Worm (Caenorhabditis elegans) whole organism, midembryonic: Measurements from ENCODE around the gene Y82E9BR.5.

Source experiments
- T22C8.4 ChIP-seq: fragments of 200-800 bp; sonication (Bioruptor generic); IDR thresholded peaks from 2 replicates; pipeline ENCODE4 v1.3.6; 2022; ENCODE audit warnings: missing genetic modification characterization, missing compliant biosample characterization
- cog-1 ChIP-seq: sonication (generic microtip); optimal IDR thresholded peaks from 2 replicates; lab custom pipeline; 2016; ENCODE audit warnings: missing genetic modification characterization, missing compliant biosample characterization
- flt-1 ChIP-seq: fragments of 200-800 bp; sonication (Bioruptor generic); IDR thresholded peaks from 2 replicates; pipeline ENCODE4 v1.3.6; 2022; ENCODE audit warnings: missing genetic modification characterization, missing compliant biosample characterization
- klf-2 ChIP-seq: fragments of 200-800 bp; sonication (Bioruptor generic); conservative IDR thresholded peaks from 2 replicates; pipeline ENCODE4 v1.3.6; 2022; ENCODE audit warnings: missing genetic modification reagents, missing genetic modification characterization, missing compliant biosample characterization
- med-1 ChIP-seq: sonication (generic microtip); optimal IDR thresholded peaks from 2 replicates; lab custom pipeline; 2017; ENCODE audit warnings: missing genetic modification characterization, mild to moderate bottlenecking, missing compliant biosample characterization, antibody characterized with exemption, missing genetic modification reagents; ENCODE audit not compliant: insufficient read depth
- ref-1 ChIP-seq: fragments of 200-800 bp; sonication (Bioruptor generic); conservative IDR thresholded peaks from 2 replicates; pipeline ENCODE4 v1.3.6; 2022; ENCODE audit warnings: missing genetic modification reagents, missing genetic modification characterization, missing compliant biosample characterization
- tab-1 ChIP-seq: fragments of 200-800 bp; sonication (Bioruptor generic); IDR thresholded peaks from 2 replicates; pipeline ENCODE4 v1.3.6; 2022; ENCODE audit warnings: missing genetic modification characterization, missing compliant biosample characterization
- ztf-23 ChIP-seq: fragments of 200-800 bp; sonication (Bioruptor generic); IDR thresholded peaks from 2 replicates; pipeline ENCODE4 v1.3.6; 2022; ENCODE audit warnings: missing genetic modification reagents, missing genetic modification characterization, missing compliant biosample characterization
- ztf-29 ChIP-seq: fragments of 200-800 bp; sonication (Bioruptor generic); IDR thresholded peaks from 2 replicates; pipeline ENCODE4 v1.3.6; 2022; ENCODE audit warnings: missing genetic modification reagents, missing genetic modification characterization, missing compliant biosample characterization

Gene Y82E9BR.5

DNA sequence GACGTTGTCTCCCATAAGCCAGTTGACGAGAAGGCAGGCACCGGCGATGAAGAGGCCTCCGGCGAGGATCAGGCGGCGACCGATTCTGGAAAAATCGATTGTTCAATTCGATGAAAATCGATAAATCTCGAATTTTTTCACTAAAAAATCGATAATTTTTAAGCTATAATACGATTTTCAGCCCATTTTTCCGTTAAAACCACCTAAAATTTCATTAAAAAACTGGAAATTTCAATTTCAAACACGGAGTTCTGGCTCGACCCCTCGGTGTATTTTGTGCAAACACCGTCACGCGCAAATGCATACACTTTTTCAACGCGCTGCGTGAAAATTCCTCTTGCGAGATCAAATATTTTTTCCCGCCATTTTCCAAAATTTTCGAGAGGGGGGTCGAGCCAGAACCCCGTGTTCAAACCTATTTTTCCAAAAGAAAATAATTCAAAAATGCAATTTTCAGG, 36.2 kb downstream of the Y82E9BR.5 start:
- peak; percentile 57 for TF ChIP-seq T22C8.4 (GFP tag; lab: Robert Waterston, UW)

DNA sequence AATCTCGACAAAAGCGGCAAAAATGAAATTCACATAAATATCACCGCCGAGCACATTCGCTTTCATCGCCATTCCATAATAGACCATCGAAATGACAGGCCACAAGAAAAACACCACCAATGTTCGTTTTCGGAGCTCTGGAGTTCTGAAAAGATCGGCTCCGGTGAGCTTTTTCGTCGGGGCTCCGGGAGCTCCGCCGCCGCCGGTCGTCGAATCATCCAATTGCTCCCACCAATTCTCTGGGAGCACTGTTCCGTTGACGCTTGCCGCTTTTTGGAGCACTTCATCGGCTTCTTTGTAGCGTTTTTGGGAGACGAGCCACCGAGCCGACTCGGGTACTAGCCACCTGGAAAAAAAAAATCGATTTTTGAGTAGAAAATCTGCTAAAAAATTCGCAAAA, 37.3 kb downstream of the Y82E9BR.5 start:
- TF ChIP-seq flt-1 (GFP tag; lab: Robert Waterston, UW) (no peak), ref-1 (GFP tag; lab: Robert Waterston, UW) (no peak), cog-1 (tag; lab: Kevin White, UChicago) (no peak)

DNA sequence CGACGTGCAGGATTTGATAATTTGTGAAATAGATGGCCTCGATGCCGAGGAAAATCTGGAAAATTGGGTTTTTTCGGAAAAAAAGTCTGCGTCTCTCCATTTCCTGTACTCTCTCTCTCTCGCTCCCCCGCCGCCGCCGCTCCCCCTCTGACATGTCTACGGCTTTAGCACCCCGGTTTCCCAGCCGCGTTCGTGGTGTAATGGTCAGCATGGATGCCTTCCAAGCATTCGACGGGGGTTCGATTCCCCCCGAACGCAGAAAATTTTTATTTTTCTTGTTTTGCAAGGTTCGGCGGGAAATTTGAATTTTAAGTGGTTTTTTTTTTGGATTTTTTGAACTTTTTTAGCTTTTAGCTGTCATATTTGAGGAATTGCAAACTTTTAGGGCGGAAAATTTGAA, 40.1 kb downstream of the Y82E9BR.5 start:
- peak; percentile 77 for TF ChIP-seq flt-1 (GFP tag; lab: Robert Waterston, UW)
- TF ChIP-seq med-1 (GFP tag; lab: Kevin White, UChicago) = no peak
- peak; percentile 64 for TF ChIP-seq ztf-29 (GFP tag; lab: Robert Waterston, UW)
- TF ChIP-seq klf-2 (GFP tag; lab: Robert Waterston, UW) = peak; percentile 80
- peak; percentile 70 for TF ChIP-seq ref-1 (GFP tag; lab: Robert Waterston, UW)
- peak; percentile 87 for TF ChIP-seq tab-1 (GFP tag; lab: Robert Waterston, UW)
- TF ChIP-seq ztf-23 (GFP tag; lab: Robert Waterston, UW) = peak; percentile 90
- peak; percentile 73 for TF ChIP-seq cog-1 (tag; lab: Kevin White, UChicago)
- TF ChIP-seq T22C8.4 (GFP tag; lab: Robert Waterston, UW) = peak; percentile 72

DNA sequence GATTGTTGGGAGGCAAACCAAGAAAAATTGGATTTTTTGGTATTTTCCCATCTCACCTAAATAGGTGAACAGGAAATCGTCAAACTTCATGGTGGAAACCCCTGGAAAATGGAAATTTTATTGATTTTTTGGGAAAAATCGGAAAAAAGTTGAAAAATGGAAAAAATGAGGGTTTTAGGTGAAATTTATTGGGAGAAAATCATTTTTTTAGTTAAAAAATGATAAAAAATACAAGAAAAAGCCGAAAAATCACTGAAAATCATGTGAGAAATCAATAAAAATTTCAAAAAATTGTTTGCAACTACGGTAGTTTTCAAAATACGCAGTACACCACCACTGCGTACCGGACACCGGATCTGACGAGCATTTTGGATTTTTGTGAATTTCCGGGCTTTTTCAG, 43.0 kb downstream of the Y82E9BR.5 start, which contains the start of gene lelo-2:
Gene lelo-2 (minus strand): TSS at position 101 of the 400 bp plus-strand sequence.
- no peak for TF ChIP-seq T22C8.4 (GFP tag; lab: Robert Waterston, UW)
- no peak for TF ChIP-seq cog-1 (tag; lab: Kevin White, UChicago)

DNA sequence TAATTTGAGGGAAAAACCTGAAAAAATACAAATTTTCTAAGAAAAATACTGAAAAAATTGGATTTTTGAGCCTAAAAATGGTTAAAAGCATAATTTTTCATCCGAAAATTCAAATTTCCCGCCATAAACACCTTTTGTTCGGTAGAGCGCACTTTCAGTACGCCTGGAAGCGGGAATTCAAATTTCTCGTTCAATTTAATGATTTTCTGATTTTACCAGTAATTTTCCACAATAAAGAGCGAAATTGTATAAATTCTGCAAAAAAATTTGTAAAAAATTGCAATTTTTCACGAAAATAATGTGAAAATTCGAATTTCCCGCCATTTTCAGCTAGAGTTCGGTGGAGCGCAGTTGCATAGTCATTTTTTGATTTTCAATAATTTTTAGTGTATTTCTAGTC, 44.3 kb downstream of the Y82E9BR.5 start:
- no peak for TF ChIP-seq cog-1 (tag; lab: Kevin White, UChicago)

DNA sequence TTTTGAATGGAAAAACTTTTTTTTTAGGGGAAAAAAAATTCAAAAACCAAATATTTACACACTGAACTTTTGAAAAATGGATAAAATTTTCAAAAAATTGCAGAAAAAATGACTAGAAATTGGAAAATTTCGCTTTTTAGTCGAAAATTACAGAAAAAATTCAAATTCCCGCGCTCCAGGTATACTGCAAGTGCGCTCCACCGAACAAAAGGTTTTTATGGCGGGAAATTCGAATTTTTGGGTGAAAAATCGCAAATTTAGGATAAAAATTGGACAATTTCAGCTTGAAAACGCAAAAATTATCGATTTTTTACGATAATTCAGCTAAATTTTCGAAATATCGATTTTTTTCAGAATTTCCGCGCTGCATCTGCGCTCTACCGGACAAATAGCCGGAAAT, 45.1 kb downstream of the Y82E9BR.5 start:
- no peak for TF ChIP-seq flt-1 (GFP tag; lab: Robert Waterston, UW)
- TF ChIP-seq T22C8.4 (GFP tag; lab: Robert Waterston, UW) = peak; percentile 65

DNA sequence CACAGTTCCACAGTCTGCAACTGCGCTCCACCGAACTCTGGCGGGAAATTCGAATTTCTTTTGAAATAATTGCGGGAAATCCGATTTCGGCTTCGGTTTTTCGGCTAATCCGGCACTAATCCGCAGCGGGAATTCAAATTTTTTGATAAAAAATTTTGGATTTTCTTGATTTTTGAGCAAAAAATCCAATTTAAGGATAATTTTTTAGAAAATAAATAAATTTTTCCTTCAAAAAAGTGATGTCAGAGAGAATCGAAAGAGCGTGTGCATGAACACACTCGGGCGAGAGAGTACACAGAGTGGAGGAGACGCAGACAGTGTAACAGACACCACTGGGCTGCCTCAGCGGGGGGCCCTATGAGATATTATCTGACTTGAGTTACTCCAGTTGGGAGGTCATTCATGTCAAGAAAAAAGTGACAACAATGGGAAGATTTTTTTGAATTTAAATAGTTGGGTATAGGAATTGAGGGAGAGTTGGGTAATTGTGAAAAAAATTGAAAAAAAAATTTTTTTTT, 45.8 kb downstream of the Y82E9BR.5 start:
- TF ChIP-seq med-1 (GFP tag; lab: Kevin White, UChicago) = no peak
- no peak for TF ChIP-seq ref-1 (GFP tag; lab: Robert Waterston, UW)
- no peak for TF ChIP-seq tab-1 (GFP tag; lab: Robert Waterston, UW)
- no peak for TF ChIP-seq cog-1 (tag; lab: Kevin White, UChicago)
- TF ChIP-seq T22C8.4 (GFP tag; lab: Robert Waterston, UW) = no peak
- no peak for TF ChIP-seq flt-1 (GFP tag; lab: Robert Waterston, UW)
- no peak for TF ChIP-seq klf-2 (GFP tag; lab: Robert Waterston, UW)
- no peak for TF ChIP-seq ztf-23 (GFP tag; lab: Robert Waterston, UW)

DNA sequence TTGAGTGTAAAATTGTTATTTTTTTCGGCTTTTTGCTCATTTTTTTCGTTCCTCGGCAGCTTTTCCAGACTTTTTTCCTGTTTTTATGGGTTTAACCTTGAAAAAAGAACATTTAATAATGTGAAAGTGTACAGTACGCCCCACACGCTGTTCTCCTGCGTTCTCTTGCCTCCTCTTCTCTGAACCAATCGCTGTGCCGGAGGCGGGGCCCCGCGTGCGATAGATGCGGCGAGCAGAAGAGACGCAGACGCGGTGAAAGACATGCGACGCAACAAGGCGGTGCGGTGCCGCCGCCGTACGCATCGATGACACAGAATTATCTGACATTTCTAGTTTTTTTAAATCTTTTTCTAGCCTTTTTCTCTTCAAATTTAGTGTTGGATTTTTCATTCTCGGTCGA, 52.6 kb downstream of the Y82E9BR.5 start:
- TF ChIP-seq T22C8.4 (GFP tag; lab: Robert Waterston, UW) (no peak), ref-1 (GFP tag; lab: Robert Waterston, UW) (no peak), klf-2 (GFP tag; lab: Robert Waterston, UW) (no peak), med-1 (GFP tag; lab: Kevin White, UChicago) (no peak), ztf-29 (GFP tag; lab: Robert Waterston, UW) (no peak), cog-1 (tag; lab: Kevin White, UChicago) (no peak), ztf-23 (GFP tag; lab: Robert Waterston, UW) (no peak), tab-1 (GFP tag; lab: Robert Waterston, UW) (no peak)
